Fruit fly (Drosophila melanogaster) whole organism, embryonic: ENCODE results near the gene CG10208.
A peak's percentile ranks its signal among the peaks of the same experiment; 100 is the strongest.

Experiments
- ATbp ChIP-seq: fragments of 200-800 bp; sonication (Bioruptor generic); optimal IDR thresholded peaks from 2 replicates; lab custom pipeline; 2017; ENCODE audit warnings: missing biosample characterization, mild to moderate bottlenecking, missing genetic modification characterization, missing genetic modification reagents
- Adf1 ChIP-seq: fragments of 200-800 bp; sonication (Bioruptor generic); IDR thresholded peaks from 2 replicates; pipeline ENCODE4 v1.3.6; 2022; ENCODE audit warnings: missing biosample characterization, missing genetic modification characterization
- B-H2 ChIP-seq: fragments of 200-800 bp; sonication (Bioruptor generic); optimal IDR thresholded peaks from 2 replicates; lab custom pipeline; 2018; ENCODE audit warnings: missing biosample characterization, mild to moderate bottlenecking, missing genetic modification characterization
- Blimp-1 ChIP-seq: fragments of 200-800 bp; sonication (Bioruptor generic); optimal IDR thresholded peaks from 3 replicates; lab custom pipeline; 2018; ENCODE audit warnings: missing biosample characterization, missing genetic modification characterization, mild to moderate bottlenecking, moderate library complexity, missing genetic modification reagents
- CG10321 ChIP-seq: fragments of 200-800 bp; sonication (Bioruptor generic); IDR thresholded peaks from 2 replicates; pipeline ENCODE4 v1.3.6; 2022; ENCODE audit warnings: missing biosample characterization, missing genetic modification characterization
- CG10366 ChIP-seq: fragments of 200-800 bp; sonication (Bioruptor generic); IDR thresholded peaks from 2 replicates; pipeline ENCODE4 v1.3.6; 2022; ENCODE audit warnings: missing biosample characterization, missing genetic modification characterization
- CG12155 ChIP-seq: fragments of 200-800 bp; sonication (Bioruptor generic); optimal IDR thresholded peaks from 3 replicates; lab custom pipeline; 2016; ENCODE audit warnings: missing biosample characterization, missing genetic modification characterization
- CG13624 ChIP-seq: fragments of 200-800 bp; sonication (Bioruptor generic); optimal IDR thresholded peaks from 2 replicates; lab custom pipeline; 2016; ENCODE audit warnings: missing biosample characterization, missing genetic modification characterization
- CG15696 ChIP-seq: fragments of 200-800 bp; sonication (Bioruptor generic); optimal IDR thresholded peaks from 2 replicates; lab custom pipeline; 2019; ENCODE audit warnings: missing biosample characterization, mild to moderate bottlenecking, missing genetic modification characterization, moderate library complexity
- CG1603 ChIP-seq: fragments of 200-800 bp; sonication (Bioruptor generic); optimal IDR thresholded peaks from 2 replicates; lab custom pipeline; 2019; ENCODE audit warnings: missing biosample characterization, mild to moderate bottlenecking, missing genetic modification characterization, moderate library complexity
- CG17385 ChIP-seq: fragments of 200-800 bp; sonication (Bioruptor generic); optimal IDR thresholded peaks from 3 replicates; lab custom pipeline; 2018; ENCODE audit warnings: missing biosample characterization, mild to moderate bottlenecking, missing genetic modification characterization
- CG2202 ChIP-seq: fragments of 200-800 bp; sonication (Bioruptor generic); optimal IDR thresholded peaks from 2 replicates; lab custom pipeline; 2018; ENCODE audit warnings: missing biosample characterization, mild to moderate bottlenecking, missing genetic modification characterization
- CG30403 ChIP-seq: fragments of 200-800 bp; sonication (Bioruptor generic); optimal IDR thresholded peaks from 3 replicates; lab custom pipeline; 2016; ENCODE audit warnings: missing biosample characterization, missing genetic modification characterization
- CG3065 ChIP-seq: fragments of 200-800 bp; sonication (Bioruptor generic); optimal IDR thresholded peaks from 2 replicates; lab custom pipeline; 2016; ENCODE audit warnings: missing biosample characterization, missing genetic modification characterization
- CG31388 ChIP-seq: fragments of 200-800 bp; sonication (Bioruptor generic); optimal IDR thresholded peaks from 2 replicates; lab custom pipeline; 2016; ENCODE audit warnings: missing biosample characterization, missing genetic modification characterization
- CG33557 ChIP-seq: fragments of 200-800 bp; sonication (Bioruptor generic); optimal IDR thresholded peaks from 2 replicates; lab custom pipeline; 2019; ENCODE audit warnings: missing biosample characterization, mild to moderate bottlenecking, missing genetic modification characterization, moderate library complexity
- CG3726 ChIP-seq: fragments of 200-800 bp; sonication (Bioruptor generic); IDR thresholded peaks from 3 replicates; pipeline ENCODE4, ENCODE4 v1.3.6; 2022; ENCODE audit warnings: missing biosample characterization, missing genetic modification characterization
- CG4424 ChIP-seq: fragments of 200-800 bp; sonication (Bioruptor generic); optimal IDR thresholded peaks from 3 replicates; lab custom pipeline; 2016; ENCODE audit warnings: missing biosample characterization, missing genetic modification characterization
- CG4820 ChIP-seq: fragments of 200-800 bp; sonication (Bioruptor generic); optimal IDR thresholded peaks from 3 replicates; lab custom pipeline; 2016; ENCODE audit warnings: missing biosample characterization, missing genetic modification characterization
- CG8089 ChIP-seq: fragments of 200-800 bp; sonication (Bioruptor generic); optimal IDR thresholded peaks from 3 replicates; lab custom pipeline; 2016; ENCODE audit warnings: missing biosample characterization, missing genetic modification characterization
- CTCF ChIP-seq: fragments of 200-800 bp; sonication (Bioruptor generic); optimal IDR thresholded peaks from 2 replicates; lab custom pipeline; 2017; ENCODE audit warnings: missing biosample characterization, mild to moderate bottlenecking, missing genetic modification characterization, moderate library complexity
- Dref ChIP-seq: fragments of 200-800 bp; sonication (Bioruptor generic); IDR thresholded peaks from 2 replicates; pipeline ENCODE4 v1.3.6; 2022; ENCODE audit warnings: missing biosample characterization, missing genetic modification characterization
- Eip74EF ChIP-seq, 2 experiments: fragments of 200-800 bp in 1 of 2; fragments of >200 bp in 1 of 2; sonication (Bioruptor generic) in 1 of 2; optimal IDR thresholded peaks; 2 replicates each; lab custom pipeline; 2017 to 2019; ENCODE audit warnings: missing biosample characterization in 2 of 2, missing genetic modification characterization in 2 of 2, mild to moderate bottlenecking in 1 of 2, moderate library complexity in 1 of 2
- HHEX ChIP-seq: fragments of 200-800 bp; sonication (Bioruptor generic); optimal IDR thresholded peaks from 3 replicates; lab custom pipeline; 2017; ENCODE audit warnings: missing biosample characterization, mild to moderate bottlenecking, missing genetic modification characterization, missing genetic modification reagents
- HLH4C ChIP-seq: fragments of 200-800 bp; sonication (Bioruptor generic); IDR thresholded peaks from 3 replicates; pipeline ENCODE4 v1.3.6; 2022; ENCODE audit warnings: missing biosample characterization, missing genetic modification characterization; ENCODE audit not compliant: partially characterized antibody
- HLH54F ChIP-seq: fragments of 200-800 bp; sonication (Bioruptor generic); optimal IDR thresholded peaks from 3 replicates; lab custom pipeline; 2016; ENCODE audit warnings: missing biosample characterization, missing genetic modification characterization
- Hr39 ChIP-seq: fragments of >200 bp; optimal IDR thresholded peaks from 2 replicates; lab custom pipeline; 2017
- NC2β ChIP-seq: fragments of 200-800 bp; sonication (Bioruptor generic); optimal IDR thresholded peaks from 2 replicates; lab custom pipeline; 2016; ENCODE audit warnings: missing biosample characterization, missing genetic modification characterization
- Sin3A ChIP-seq: fragments of >200 bp; optimal IDR thresholded peaks from 2 replicates; lab custom pipeline; 2018
- Sry-δ ChIP-seq: fragments of 200-800 bp; sonication (Bioruptor generic); optimal IDR thresholded peaks from 2 replicates; lab custom pipeline; 2016; ENCODE audit warnings: missing biosample characterization, missing genetic modification characterization
- Trl ChIP-seq, 3 experiments: fragments of >200 bp in 2 of 3; fragments of 200-800 bp in 1 of 3; sonication (Bioruptor generic) in 1 of 3; optimal IDR thresholded peaks; 2 replicates in 1 of 3; 3 replicates in 2 of 3; lab custom pipeline; 2016 to 2017; ENCODE audit warnings: missing biosample characterization in 1 of 3, missing genetic modification characterization in 1 of 3
- YL-1 ChIP-seq: fragments of 200-800 bp; sonication (Bioruptor generic); optimal IDR thresholded peaks from 3 replicates; lab custom pipeline; 2017; ENCODE audit warnings: missing biosample characterization, mild to moderate bottlenecking, missing genetic modification characterization
- bsh ChIP-seq, 2 experiments: fragments of 200-800 bp; sonication (Bioruptor generic); optimal IDR thresholded peaks; 2 replicates each; lab custom pipeline; 2017 to 2018; ENCODE audit warnings: mild to moderate bottlenecking in 2 of 2, missing biosample characterization in 2 of 2, missing genetic modification characterization in 2 of 2, moderate library complexity in 1 of 2
- btn ChIP-seq: fragments of 200-800 bp; sonication (Bioruptor generic); optimal IDR thresholded peaks from 2 replicates; lab custom pipeline; 2016; ENCODE audit warnings: missing biosample characterization, missing genetic modification characterization
- chinmo ChIP-seq: fragments of 200-800 bp; sonication (Bioruptor generic); IDR thresholded peaks from 4 replicates; pipeline ENCODE4 v1.3.6; 2022; ENCODE audit warnings: missing biosample characterization, missing genetic modification characterization; ENCODE audit not compliant: partially characterized antibody
- dm ChIP-seq: fragments of 200-800 bp; sonication (Bioruptor generic); optimal IDR thresholded peaks from 3 replicates; lab custom pipeline; 2016; ENCODE audit warnings: missing biosample characterization, missing genetic modification characterization
- dpn ChIP-seq, 2 experiments: fragments of 200-800 bp; sonication (Bioruptor generic); optimal IDR thresholded peaks; 3 replicates each; lab custom pipeline; 2016; ENCODE audit warnings: missing biosample characterization in 2 of 2, missing genetic modification characterization in 2 of 2
- ind ChIP-seq: fragments of 200-800 bp; sonication (Bioruptor generic); optimal IDR thresholded peaks from 3 replicates; lab custom pipeline; 2016; ENCODE audit warnings: missing biosample characterization, missing genetic modification characterization
- lbe ChIP-seq: fragments of 200-800 bp; sonication (Bioruptor generic); optimal IDR thresholded peaks from 2 replicates; lab custom pipeline; 2016; ENCODE audit warnings: missing biosample characterization, mild to moderate bottlenecking, missing genetic modification characterization
- mld ChIP-seq: fragments of 200-800 bp; sonication (Bioruptor generic); IDR thresholded peaks from 3 replicates; pipeline ENCODE4 v1.3.6; 2022; ENCODE audit warnings: missing biosample characterization, missing genetic modification characterization; ENCODE audit not compliant: partially characterized antibody
- prd ChIP-seq, 3 experiments: fragments of >200 bp in 2 of 3; fragments of 200-800 bp in 1 of 3; sonication (Bioruptor generic) in 1 of 3; optimal IDR thresholded peaks in 2 of 3; IDR thresholded peaks in 1 of 3; 2 replicates in 2 of 3; 3 replicates in 1 of 3; pipeline versions ENCODE4 v1.3.6 to Lab custom; 2017 to 2022; ENCODE audit warnings: missing biosample characterization in 1 of 3, missing genetic modification characterization in 1 of 3
- run ChIP-seq: fragments of 200-800 bp; sonication (Bioruptor generic); optimal IDR thresholded peaks from 3 replicates; lab custom pipeline; 2018; ENCODE audit warnings: missing biosample characterization, mild to moderate bottlenecking, missing genetic modification characterization
- seq ChIP-seq: fragments of 200-800 bp; sonication (Bioruptor generic); IDR thresholded peaks from 2 replicates; pipeline ENCODE4 v1.3.6; 2022; ENCODE audit warnings: missing biosample characterization, missing genetic modification characterization
- slbo ChIP-seq: fragments of 200-800 bp; sonication (Bioruptor generic); IDR thresholded peaks from 2 replicates; pipeline ENCODE4 v1.3.6; 2022; ENCODE audit warnings: missing biosample characterization, missing genetic modification characterization
- sob ChIP-seq: fragments of 200-800 bp; sonication (Bioruptor generic); IDR thresholded peaks from 2 replicates; pipeline ENCODE4 v1.3.6; 2022; ENCODE audit warnings: missing biosample characterization, missing genetic modification characterization
- sug ChIP-seq: fragments of 200-800 bp; optimal IDR thresholded peaks from 2 replicates; lab custom pipeline; 2019; ENCODE audit warnings: missing biosample characterization, mild to moderate bottlenecking, missing genetic modification characterization, moderate library complexity
- tna ChIP-seq: fragments of 200-800 bp; sonication (Bioruptor generic); IDR thresholded peaks from 2 replicates; pipeline ENCODE4 v1.3.6; 2022; ENCODE audit warnings: missing biosample characterization, missing genetic modification characterization; ENCODE audit not compliant: partially characterized antibody
- vnd ChIP-seq: fragments of 200-800 bp; sonication (Bioruptor generic); IDR thresholded peaks from 3 replicates; pipeline ENCODE4 v1.3.6; 2022; ENCODE audit warnings: missing biosample characterization, missing genetic modification characterization; ENCODE audit not compliant: partially characterized antibody
- wek ChIP-seq: fragments of 200-800 bp; sonication (Bioruptor generic); optimal IDR thresholded peaks from 3 replicates; lab custom pipeline; 2018; ENCODE audit warnings: missing biosample characterization, mild to moderate bottlenecking, missing genetic modification characterization, moderate library complexity

CG10208 gene

DNA sequence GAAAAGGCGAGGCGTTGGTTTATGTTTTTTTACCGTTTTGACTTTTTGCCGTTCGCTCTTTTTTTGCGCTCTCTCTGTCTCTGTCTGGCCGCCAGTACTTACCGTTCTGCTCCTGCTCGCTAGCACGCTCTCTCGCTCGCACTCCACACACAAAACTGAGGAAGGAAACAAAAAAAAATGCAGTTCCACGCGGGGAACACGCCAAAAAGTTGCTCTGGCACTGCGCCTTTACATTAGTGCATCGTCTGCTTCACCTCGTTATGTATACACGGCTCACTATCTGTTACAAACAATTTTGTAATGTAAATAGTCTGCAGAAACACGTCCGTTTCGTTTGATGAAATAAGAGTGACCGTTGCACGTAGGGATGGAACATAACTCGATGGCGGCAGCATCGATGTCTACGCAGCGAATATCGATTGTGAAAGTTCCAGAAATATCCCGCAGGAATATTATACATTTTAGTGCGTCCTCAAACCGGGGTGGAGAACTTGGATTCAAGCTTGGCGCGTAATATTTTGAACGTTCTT, 45.0 kb upstream of the CG10208 start, which contains the start of the genes CG33111 and eIF4G2 (continued):
- TF ChIP-seq CTCF (GFP tag; lab: Kevin White, UChicago), result peak; percentile 67
- peak; percentile 18 for TF ChIP-seq ATbp (GFP tag; lab: Kevin White, UChicago)
- no peak for TF ChIP-seq CG3065
- TF ChIP-seq Eip74EF (GFP tag; optimal IDR thresholded peaks at IDR 0.05; lab: Kevin White, UChicago), result peak in 1 of 2 experiments; percentile 38
- TF ChIP-seq mld (GFP tag; lab: Robert Waterston, UW), result peak; percentile 73; the same call in 2 of the 3 replicates
- TF ChIP-seq tna (GFP tag; lab: Robert Waterston, UW), result peak; percentile 47
- peak; percentile 24 for TF ChIP-seq CG15696 (tag; lab: Kevin White, UChicago)
- TF ChIP-seq Blimp-1 (GFP tag; lab: Kevin White, UChicago), result peak; percentile 21
- TF ChIP-seq YL-1, result peak; percentile 91
- TF ChIP-seq CG13624 (GFP tag; lab: Kevin White, UChicago), result peak; percentile 67
- peak; percentile 94; the same call in 3 of the 4 replicates for TF ChIP-seq chinmo (GFP tag; lab: Robert Waterston, UW)
- no peak for TF ChIP-seq lbe (GFP tag; lab: Kevin White, UChicago)
- TF ChIP-seq CG4820 (GFP tag; lab: Kevin White, UChicago), result no peak
- TF ChIP-seq prd (optimal IDR thresholded peaks at IDR 0.05; lab: Kevin White, UChicago), result no peak
- 0 out of 3 replicates have a peak, but pooled peaks have one; percentile 11 for TF ChIP-seq prd (GFP tag; IDR thresholded peaks at IDR 0.05; lab: Robert Waterston, UW)
- TF ChIP-seq dpn (GFP tag; optimal IDR thresholded peaks at IDR 0.05; lab: Kevin White, UChicago), result peak; percentile 39 to 42
- peak; percentile 32 for TF ChIP-seq wek (GFP tag; lab: Kevin White, UChicago)
- TF ChIP-seq Dref (GFP tag; lab: Robert Waterston, UW), result peak; percentile 93
- no peak for TF ChIP-seq CG10366 (GFP tag; lab: Robert Waterston, UW)
- peak; percentile 45 for TF ChIP-seq sug (tag; lab: Kevin White, UChicago)
- TF ChIP-seq Hr39 (lab: Kevin White, UChicago), result no peak
- peak; percentile 50 for TF ChIP-seq NC2β
- TF ChIP-seq CG12155 (GFP tag; lab: Kevin White, UChicago), result peak; percentile 51
- TF ChIP-seq CG31388 (GFP tag; lab: Kevin White, UChicago), result no peak
- TF ChIP-seq seq (GFP tag; lab: Robert Waterston, UW), result no peak
- no peak for TF ChIP-seq run (tag; lab: Kevin White, UChicago)
- peak; percentile 73 for TF ChIP-seq vnd (GFP tag; lab: Robert Waterston, UW)
- no peak for TF ChIP-seq HHEX (GFP tag; lab: Kevin White, UChicago)
- 0 out of 3 replicates have a peak, but pooled peaks have one; percentile 44 for TF ChIP-seq CG3726 (GFP tag; lab: Robert Waterston, UW)
- TF ChIP-seq HLH4C (GFP tag; lab: Robert Waterston, UW), result peak; percentile 70
- peak; percentile 42 for TF ChIP-seq dm (GFP tag; lab: Kevin White, UChicago)
- no peak for TF ChIP-seq btn
- TF ChIP-seq CG2202 (tag; lab: Kevin White, UChicago), result peak; percentile 23
- TF ChIP-seq Sin3A, result peak; percentile 67
- TF ChIP-seq HLH54F (GFP tag; lab: Kevin White, UChicago), result no peak
- TF ChIP-seq bsh (GFP tag; optimal IDR thresholded peaks at IDR 0.05; lab: Kevin White, UChicago), result peak; percentile 4 to 66
- 0 out of 2 replicates have a peak, but pooled peaks have one; percentile 13 for TF ChIP-seq sob (GFP tag; lab: Robert Waterston, UW)
- TF ChIP-seq ind (GFP tag; lab: Kevin White, UChicago), result no peak
- TF ChIP-seq Adf1, result peak; percentile 53
- TF ChIP-seq CG30403 (GFP tag; lab: Kevin White, UChicago), result peak; percentile 29
- TF ChIP-seq Sry-δ (GFP tag; lab: Kevin White, UChicago), result peak; percentile 97
- TF ChIP-seq CG1603 (tag; lab: Kevin White, UChicago), result peak; percentile 89
- peak; percentile 51 for TF ChIP-seq CG33557
- TF ChIP-seq B-H2, result peak; percentile 12
- peak in 1 of 2 experiments; percentile 59 for TF ChIP-seq Trl (optimal IDR thresholded peaks at IDR 0.05; lab: Kevin White, UChicago)
- peak; percentile 1 for TF ChIP-seq Trl (GFP tag; optimal IDR thresholded peaks at IDR 0.05; lab: Kevin White, UChicago)
- TF ChIP-seq CG8089, result peak; percentile 34
- peak; percentile 64; the same call in 1 of the 2 replicates for TF ChIP-seq slbo
- TF ChIP-seq CG4424 (GFP tag; lab: Kevin White, UChicago), result peak; percentile 36
- peak; percentile 35 for TF ChIP-seq CG17385 (GFP tag; lab: Kevin White, UChicago)
- TF ChIP-seq CG10321 (GFP tag; lab: Robert Waterston, UW), result peak; percentile 83
